Fruit fly (Drosophila melanogaster): ENCODE measurements around the gene ko.
A peak's percentile ranks its signal among the peaks of the same experiment; 100 is the strongest.

ko gene

dm6 chr3L:21171905-21172304, 40.9 kb upstream of the ko start, which contains the start of gene Ac78C (continued):
- peak; percentile 91 for TF ChIP-seq Dad (GFP tag; optimal IDR thresholded peaks at IDR 0.05)
- peak; percentile 100 for TF ChIP-seq Med (GFP tag)
- peak; percentile 7 for TF ChIP-seq CG4617 (GFP tag; optimal IDR thresholded peaks at IDR 0.05; ENCODE audit: borderline replicate concordance)
- TF ChIP-seq HLH4C (GFP tag; IDR thresholded peaks at IDR 0.05; ENCODE audit: partially characterized antibody), result peak; percentile 57; the same call in 2 of the 3 replicates
- no peak for TF ChIP-seq CG12391 (tag; optimal IDR thresholded peaks at IDR 0.05)
- no peak for TF ChIP-seq fru (optimal IDR thresholded peaks at IDR 0.05)
- no peak for TF ChIP-seq lov (optimal IDR thresholded peaks at IDR 0.05)
- TF ChIP-seq lov (GFP tag; IDR thresholded peaks at IDR 0.05), result peak; percentile 56; the same call in 1 of the 3 replicates
- peak; percentile 80 for TF ChIP-seq sd (tag; optimal IDR thresholded peaks at IDR 0.05)
- TF ChIP-seq CG8944 (GFP tag; optimal IDR thresholded peaks at IDR 0.05), result peak; percentile 88
- TF ChIP-seq nom (GFP tag; optimal IDR thresholded peaks at IDR 0.05), result no peak
- peak; percentile 85 for TF ChIP-seq CG31365 (tag; optimal IDR thresholded peaks at IDR 0.05)
- peak; percentile 9 for TF ChIP-seq Lhr (GFP tag; optimal IDR thresholded peaks at IDR 0.05)
- TF ChIP-seq CG6272 (GFP tag; IDR thresholded peaks at IDR 0.05), result peak; percentile 73
- TF ChIP-seq twi (tag; optimal IDR thresholded peaks at IDR 0.05), result no peak
- TF ChIP-seq toy (GFP tag; IDR thresholded peaks at IDR 0.05), result peak; percentile 85
- no peak for TF ChIP-seq pita (GFP tag; optimal IDR thresholded peaks at IDR 0.05)
- TF ChIP-seq br (optimal IDR thresholded peaks at IDR 0.05), result no peak
- TF ChIP-seq hbn (GFP tag; IDR thresholded peaks at IDR 0.05; ENCODE audit: partially characterized antibody), result peak; percentile 44; the same call in 1 of the 2 replicates
- peak; percentile 93 for TF ChIP-seq CG5180 (GFP tag; optimal IDR thresholded peaks at IDR 0.05)
- TF ChIP-seq Lim3 (GFP tag; IDR thresholded peaks at IDR 0.05), result peak; percentile 26; the same call in 1 of the 2 replicates
- TF ChIP-seq oc (tag; optimal IDR thresholded peaks at IDR 0.05), result no peak
- TF ChIP-seq CG8290 (GFP tag; optimal IDR thresholded peaks at IDR 0.05), result no peak
- peak in 1 of 2 experiments; percentile 98 for TF ChIP-seq CG8290 (tag; optimal IDR thresholded peaks at IDR 0.05)
- peak; percentile 88 for TF ChIP-seq CG17359 (tag; optimal IDR thresholded peaks at IDR 0.05)
- peak; percentile 65 for TF ChIP-seq CG7928 (GFP tag; optimal IDR thresholded peaks at IDR 0.05)
- TF ChIP-seq Mes4 (GFP tag; optimal IDR thresholded peaks at IDR 0.05), result peak; percentile 53
- peak; percentile 91 for TF ChIP-seq CG2678 (tag; optimal IDR thresholded peaks at IDR 0.05)
- peak; percentile 42 for TF ChIP-seq CG6254 (GFP tag; optimal IDR thresholded peaks at IDR 0.05)
- TF ChIP-seq ase (GFP tag; IDR thresholded peaks at IDR 0.05), result peak; percentile 75; the same call in 2 of the 3 replicates
- TF ChIP-seq psq (GFP tag; optimal IDR thresholded peaks at IDR 0.05), result peak; percentile 18
- TF ChIP-seq tup (GFP tag; optimal IDR thresholded peaks at IDR 0.05), result peak; percentile 64
- peak; percentile 49 for TF ChIP-seq CG15696 (tag; optimal IDR thresholded peaks at IDR 0.05)
- peak; percentile 63 for TF ChIP-seq dm (GFP tag; optimal IDR thresholded peaks at IDR 0.05)
- no peak for TF ChIP-seq Sry-β (GFP tag; optimal IDR thresholded peaks at IDR 0.05)
- peak; percentile 95 for TF ChIP-seq Rfx (GFP tag; IDR thresholded peaks at IDR 0.05)
- TF ChIP-seq CG7839 (tag; optimal IDR thresholded peaks at IDR 0.05), result peak; percentile 90
- peak; percentile 83 for TF ChIP-seq NK7.1 (GFP tag; optimal IDR thresholded peaks at IDR 0.05)
- TF ChIP-seq CG3995 (GFP tag; optimal IDR thresholded peaks at IDR 0.05), result peak; percentile 75
- no peak for TF ChIP-seq zf30C (GFP tag; optimal IDR thresholded peaks at IDR 0.05)
- TF ChIP-seq Max (GFP tag; optimal IDR thresholded peaks at IDR 0.05), result peak; percentile 65
- no peak for TF ChIP-seq corto (GFP tag; optimal IDR thresholded peaks at IDR 0.05)
- TF ChIP-seq bsh (GFP tag; optimal IDR thresholded peaks at IDR 0.05), result no peak
- TF ChIP-seq CG10321 (GFP tag; IDR thresholded peaks at IDR 0.05), result peak; percentile 53
- no peak for TF ChIP-seq CG8478 (optimal IDR thresholded peaks at IDR 0.05)
- peak; percentile 81 for TF ChIP-seq al (GFP tag; IDR thresholded peaks at IDR 0.05)
- TF ChIP-seq CG12769 (tag; optimal IDR thresholded peaks at IDR 0.05), result peak; percentile 97
- peak; percentile 87 for TF ChIP-seq ci (GFP tag; IDR thresholded peaks at IDR 0.05)
- peak; percentile 66 for TF ChIP-seq phol (tag; optimal IDR thresholded peaks at IDR 0.05)
- TF ChIP-seq ken (GFP tag; IDR thresholded peaks at IDR 0.05), result peak; percentile 83
- TF ChIP-seq fd96Cb (tag; optimal IDR thresholded peaks at IDR 0.05), result peak; percentile 74
- peak; percentile 72 for TF ChIP-seq Adf1 (GFP tag; IDR thresholded peaks at IDR 0.05)
